Worm (Caenorhabditis elegans) whole organism, late embryonic: ENCODE measurements around the gene F41E6.17.

Experiments
- C38D4.7 ChIP-seq: fragments of 200-800 bp; sonication (Bioruptor generic); optimal IDR thresholded peaks from 2 replicates; lab custom pipeline; 2018; ENCODE audit warnings: mild to moderate bottlenecking, missing genetic modification characterization, moderate library complexity, missing compliant biosample characterization
- F13H6.1 ChIP-seq: sonication (generic microtip); optimal IDR thresholded peaks from 2 replicates; lab custom pipeline; 2016; ENCODE audit warnings: missing genetic modification characterization, missing compliant biosample characterization
- K09A11.1 ChIP-seq: sonication (generic microtip); optimal IDR thresholded peaks from 2 replicates; lab custom pipeline; 2017; ENCODE audit warnings: antibody characterized with exemption, mild to moderate bottlenecking, missing genetic modification characterization, missing compliant biosample characterization; ENCODE audit not compliant: insufficient read depth
- T23F11.4 ChIP-seq: fragments of 200-800 bp; sonication (Bioruptor generic); optimal IDR thresholded peaks from 2 replicates; lab custom pipeline; 2018; ENCODE audit warnings: mild to moderate bottlenecking, missing genetic modification characterization, missing compliant biosample characterization
- Y22D7AL.16 ChIP-seq: sonication (generic microtip); optimal IDR thresholded peaks from 2 replicates; lab custom pipeline; 2016; ENCODE audit warnings: missing genetic modification characterization, missing compliant biosample characterization
- ahr-1 ChIP-seq: sonication (generic microtip); optimal IDR thresholded peaks from 2 replicates; lab custom pipeline; 2016; ENCODE audit warnings: missing genetic modification characterization, missing compliant biosample characterization
- ceh-18 ChIP-seq: sonication (generic microtip); optimal IDR thresholded peaks from 2 replicates; lab custom pipeline; 2016; ENCODE audit warnings: missing genetic modification characterization, missing compliant biosample characterization
- ceh-19 ChIP-seq: fragments of 200-800 bp; sonication (Bioruptor generic); optimal IDR thresholded peaks from 2 replicates; lab custom pipeline; 2018; ENCODE audit warnings: mild to moderate bottlenecking, missing genetic modification characterization, missing compliant biosample characterization
- ceh-2 ChIP-seq: sonication (generic microtip); optimal IDR thresholded peaks from 2 replicates; lab custom pipeline; 2016; ENCODE audit warnings: missing genotype, missing genetic modification characterization, missing compliant biosample characterization
- ceh-24 ChIP-seq: sonication (generic microtip); optimal IDR thresholded peaks from 2 replicates; lab custom pipeline; 2016; ENCODE audit warnings: mild to moderate bottlenecking, missing genetic modification characterization, missing compliant biosample characterization
- ceh-30 ChIP-seq: fragments of 150-350 bp; optimal IDR thresholded peaks from 2 replicates; lab custom pipeline; 2014; ENCODE audit warnings: missing biosample characterization, missing genetic modification characterization
- ceh-31 ChIP-seq: sonication (generic microtip); optimal IDR thresholded peaks from 2 replicates; lab custom pipeline; 2016; ENCODE audit warnings: missing genetic modification characterization, missing compliant biosample characterization
- ceh-34 ChIP-seq: sonication (generic microtip); optimal IDR thresholded peaks from 2 replicates; lab custom pipeline; 2016; ENCODE audit warnings: mild to moderate bottlenecking, missing genetic modification characterization, missing compliant biosample characterization
- ceh-6 ChIP-seq: fragments of 200-800 bp; sonication (Bioruptor generic); optimal IDR thresholded peaks from 2 replicates; lab custom pipeline; 2018; ENCODE audit warnings: mild to moderate bottlenecking, missing genetic modification characterization, missing compliant biosample characterization
- ceh-9 ChIP-seq: sonication (generic microtip); optimal IDR thresholded peaks from 2 replicates; lab custom pipeline; 2016; ENCODE audit warnings: mild to moderate bottlenecking, missing genetic modification characterization, inconsistent platforms, missing compliant biosample characterization
- che-1 ChIP-seq: sonication (generic microtip); optimal IDR thresholded peaks from 2 replicates; lab custom pipeline; 2016; ENCODE audit warnings: mild to moderate bottlenecking, missing genetic modification characterization, missing compliant biosample characterization
- dmd-4 ChIP-seq: sonication (generic microtip); optimal IDR thresholded peaks from 2 replicates; lab custom pipeline; 2016; ENCODE audit warnings: borderline replicate concordance, missing genetic modification characterization, missing compliant biosample characterization
- dve-1 ChIP-seq: sonication (generic microtip); optimal IDR thresholded peaks from 2 replicates; lab custom pipeline; 2017; ENCODE audit warnings: antibody characterized with exemption, mild to moderate bottlenecking, missing genetic modification characterization, missing compliant biosample characterization
- elt-2 ChIP-seq: sonication (generic microtip); optimal IDR thresholded peaks from 2 replicates; lab custom pipeline; 2016; ENCODE audit warnings: missing genetic modification reagents, missing genetic modification characterization, missing compliant biosample characterization
- elt-4 ChIP-seq: sonication (generic microtip); optimal IDR thresholded peaks from 2 replicates; lab custom pipeline; 2016; ENCODE audit warnings: missing genetic modification characterization, missing compliant biosample characterization
- fax-1 ChIP-seq: sonication (generic microtip); optimal IDR thresholded peaks from 2 replicates; lab custom pipeline; 2016; ENCODE audit warnings: missing genotype, missing genetic modification characterization, missing compliant biosample characterization
- fkh-10 ChIP-seq: fragments of 150-350 bp; optimal IDR thresholded peaks from 2 replicates; lab custom pipeline; 2014; ENCODE audit warnings: missing biosample characterization, missing genetic modification reagents, missing genetic modification characterization
- fkh-6 ChIP-seq: sonication (generic microtip); optimal IDR thresholded peaks from 2 replicates; lab custom pipeline; 2016; ENCODE audit warnings: missing genetic modification characterization, missing compliant biosample characterization
- gmeb-2 ChIP-seq: sonication (generic microtip); optimal IDR thresholded peaks from 2 replicates; lab custom pipeline; 2016; ENCODE audit warnings: missing genetic modification characterization, inconsistent platforms, missing compliant biosample characterization
- hlh-15 ChIP-seq: sonication (generic microtip); optimal IDR thresholded peaks from 2 replicates; lab custom pipeline; 2016; ENCODE audit warnings: missing genetic modification characterization, missing compliant biosample characterization
- hlh-30 ChIP-seq: sonication (generic microtip); optimal IDR thresholded peaks from 2 replicates; lab custom pipeline; 2017; ENCODE audit warnings: antibody characterized with exemption, missing genetic modification characterization, missing compliant biosample characterization; ENCODE audit not compliant: insufficient read depth
- hlh-6 ChIP-seq: sonication (generic microtip); optimal IDR thresholded peaks from 2 replicates; lab custom pipeline; 2016; ENCODE audit warnings: missing genotype, missing genetic modification characterization, missing compliant biosample characterization
- lim-6 ChIP-seq: sonication (generic microtip); optimal IDR thresholded peaks from 2 replicates; lab custom pipeline; 2016; ENCODE audit warnings: missing genetic modification characterization, missing compliant biosample characterization
- lin-11 ChIP-seq: fragments of 200-800 bp; sonication (Bioruptor generic); optimal IDR thresholded peaks from 2 replicates; lab custom pipeline; 2018; ENCODE audit warnings: mild to moderate bottlenecking, missing genetic modification characterization, missing compliant biosample characterization
- madf-2 ChIP-seq: sonication (generic microtip); optimal IDR thresholded peaks from 2 replicates; lab custom pipeline; 2017; ENCODE audit warnings: missing genetic modification characterization, missing compliant biosample characterization
- mec-3 ChIP-seq: sonication (generic microtip); optimal IDR thresholded peaks from 2 replicates; lab custom pipeline; 2016; ENCODE audit warnings: borderline replicate concordance, missing genetic modification characterization, missing compliant biosample characterization
- nfya-1 ChIP-seq: sonication (generic microtip); optimal IDR thresholded peaks from 2 replicates; lab custom pipeline; 2017; ENCODE audit warnings: missing genetic modification characterization, mild to moderate bottlenecking, missing compliant biosample characterization, antibody characterized with exemption, moderate library complexity
- nhr-11 ChIP-seq: fragments of 150-350 bp; optimal IDR thresholded peaks from 2 replicates; lab custom pipeline; 2014; ENCODE audit warnings: missing biosample characterization, missing genetic modification characterization
- nhr-232 ChIP-seq: sonication (generic microtip); optimal IDR thresholded peaks from 2 replicates; lab custom pipeline; 2016; ENCODE audit warnings: missing genetic modification characterization, missing compliant biosample characterization
- npax-4 ChIP-seq: sonication (generic microtip); optimal IDR thresholded peaks from 2 replicates; lab custom pipeline; 2016; ENCODE audit warnings: missing genetic modification characterization, missing compliant biosample characterization
- pag-3 ChIP-seq: sonication (generic microtip); optimal IDR thresholded peaks from 2 replicates; lab custom pipeline; 2016; ENCODE audit warnings: missing compliant biosample characterization, missing genetic modification characterization, borderline replicate concordance
- pat-9 ChIP-seq: fragments of 200-800 bp; sonication (Bioruptor generic); optimal IDR thresholded peaks from 2 replicates; lab custom pipeline; 2018; ENCODE audit warnings: mild to moderate bottlenecking, missing genetic modification characterization, moderate library complexity, missing compliant biosample characterization
- pha-2 ChIP-seq: sonication (generic microtip); optimal IDR thresholded peaks from 2 replicates; lab custom pipeline; 2017; ENCODE audit warnings: mild to moderate bottlenecking, missing genetic modification characterization, missing compliant biosample characterization
- pqm-1 ChIP-seq: sonication (generic microtip); optimal IDR thresholded peaks from 2 replicates; lab custom pipeline; 2016; ENCODE audit warnings: missing genetic modification characterization, missing compliant biosample characterization
- pros-1 ChIP-seq: fragments of 150-350 bp; optimal IDR thresholded peaks from 2 replicates; lab custom pipeline; 2014; ENCODE audit warnings: missing biosample characterization, missing genetic modification reagents, missing genetic modification characterization
- ref-2 ChIP-seq: sonication (generic microtip); optimal IDR thresholded peaks from 2 replicates; lab custom pipeline; 2016; ENCODE audit warnings: missing genetic modification characterization, missing compliant biosample characterization
- rnt-1 ChIP-seq: sonication (generic microtip); optimal IDR thresholded peaks from 2 replicates; lab custom pipeline; 2016; ENCODE audit warnings: missing genetic modification characterization, missing compliant biosample characterization
- sdc-2 ChIP-seq: sonication (generic microtip); optimal IDR thresholded peaks from 2 replicates; lab custom pipeline; 2016; ENCODE audit warnings: missing genotype, missing genetic modification characterization, missing compliant biosample characterization
- sox-2 ChIP-seq: fragments of 200-800 bp; sonication (Bioruptor generic); IDR thresholded peaks from 2 replicates; pipeline ENCODE4 v1.3.6; 2022; ENCODE audit warnings: missing genetic modification reagents, missing genetic modification characterization, missing compliant biosample characterization
- sox-4 ChIP-seq: sonication (generic microtip); optimal IDR thresholded peaks from 2 replicates; lab custom pipeline; 2017; ENCODE audit warnings: mild to moderate bottlenecking, missing genetic modification characterization, inconsistent platforms, missing compliant biosample characterization
- tbx-2 ChIP-seq: sonication (generic microtip); optimal IDR thresholded peaks from 2 replicates; lab custom pipeline; 2016; ENCODE audit warnings: missing genetic modification characterization, missing compliant biosample characterization
- tbx-7 ChIP-seq: sonication (generic microtip); optimal IDR thresholded peaks from 2 replicates; lab custom pipeline; 2016; ENCODE audit warnings: missing genotype, missing genetic modification characterization, missing compliant biosample characterization
- ttx-3 ChIP-seq: sonication (generic microtip); optimal IDR thresholded peaks from 2 replicates; lab custom pipeline; 2016; ENCODE audit warnings: missing genetic modification reagents, missing genetic modification characterization, missing compliant biosample characterization
- unc-3 ChIP-seq, 2 experiments: fragments of 200-800 bp in 1 of 2; sonication (Bioruptor generic) in 1 of 2; sonication (generic microtip) in 1 of 2; conservative IDR thresholded peaks in 1 of 2; optimal IDR thresholded peaks in 1 of 2; 2 replicates each; pipeline versions ENCODE4 v1.3.6 to Lab custom; 2016 to 2022; ENCODE audit warnings: missing compliant biosample characterization in 2 of 2, missing genetic modification characterization in 2 of 2, missing genetic modification reagents in 1 of 2
- unc-55 ChIP-seq: sonication (generic microtip); optimal IDR thresholded peaks from 2 replicates; lab custom pipeline; 2017; ENCODE audit warnings: missing biosample characterization, missing genetic modification reagents, missing genetic modification characterization
- zip-5 ChIP-seq: sonication (generic microtip); optimal IDR thresholded peaks from 2 replicates; lab custom pipeline; 2016; ENCODE audit warnings: missing genetic modification characterization, missing compliant biosample characterization
- ztf-16 ChIP-seq: sonication (generic microtip); optimal IDR thresholded peaks from 2 replicates; lab custom pipeline; 2017; ENCODE audit warnings: missing genetic modification characterization, missing compliant biosample characterization

The F41E6.17 gene

DNA sequence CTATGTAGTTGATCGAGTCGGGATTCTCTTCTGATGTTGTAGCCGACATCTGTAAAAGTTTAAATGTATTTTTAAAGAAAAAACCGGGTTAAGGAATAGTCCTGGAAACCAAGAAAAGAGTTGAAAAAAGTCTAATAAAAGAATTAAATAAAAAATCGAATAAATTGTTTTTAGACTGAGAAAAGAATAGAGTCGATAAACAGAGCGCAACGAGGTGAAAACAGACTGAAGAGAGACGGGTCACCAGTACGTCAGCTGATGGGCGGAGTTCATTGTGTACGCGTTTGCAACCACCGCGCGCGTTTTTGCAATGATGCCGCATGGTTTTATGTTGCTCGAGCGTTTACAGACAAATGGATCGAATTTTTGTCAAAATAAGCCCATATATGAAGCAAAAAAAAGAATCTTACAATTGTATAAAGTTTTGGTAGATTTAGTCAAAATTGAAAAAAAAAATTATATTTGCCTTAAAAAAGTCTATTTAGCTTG, 7.4 kb downstream of the F41E6.17 start, which contains the start of gene atg-18:
Gene atg-18 (minus strand): TSS at position 51 of the 489 bp plus-strand sequence.
- TF ChIP-seq zip-5 (no peak), mec-3 (no peak), unc-55 (GFP tag; lab: Kevin White, UChicago) (no peak), ztf-16 (tag; lab: Kevin White, UChicago) (peak; percentile 43), K09A11.1 (tag; lab: Kevin White, UChicago) (peak; percentile 80), npax-4 (tag; lab: Kevin White, UChicago) (no peak), unc-3 (GFP tag; conservative IDR thresholded peaks at IDR 0.05; lab: Robert Waterston, UW) (no peak), unc-3 (tag; optimal IDR thresholded peaks at IDR 0.05; lab: Kevin White, UChicago) (peak; percentile 63), C38D4.7 (peak; percentile 39), F13H6.1 (peak; percentile 55), ttx-3 (tag; lab: Kevin White, UChicago) (peak; percentile 65), rnt-1 (tag; lab: Kevin White, UChicago) (peak; percentile 41), ceh-9 (tag; lab: Kevin White, UChicago) (no peak), sox-4 (tag; lab: Kevin White, UChicago) (peak; percentile 70), sdc-2 (tag; lab: Kevin White, UChicago) (peak; percentile 21), tbx-7 (tag; lab: Kevin White, UChicago) (peak; percentile 2), ceh-19 (GFP tag; lab: Kevin White, UChicago) (peak; percentile 62), ceh-6 (GFP tag; lab: Kevin White, UChicago) (no peak), ahr-1 (no peak), Y22D7AL.16 (no peak), ceh-34 (peak; percentile 86), pha-2 (tag; lab: Kevin White, UChicago) (peak; percentile 14), fkh-6 (peak; percentile 17), pqm-1 (peak; percentile 36), dve-1 (tag; lab: Kevin White, UChicago) (no peak), ceh-24 (tag; lab: Kevin White, UChicago) (no peak), hlh-15 (tag; lab: Kevin White, UChicago) (peak; percentile 32), lin-11 (tag; lab: Kevin White, UChicago) (peak; percentile 26), pros-1 (tag; lab: Kevin White, UChicago) (no peak), ceh-18 (tag; lab: Kevin White, UChicago) (peak; percentile 38), madf-2 (peak; percentile 23), tbx-2 (peak; percentile 82), che-1 (peak; percentile 52), elt-4 (tag; lab: Kevin White, UChicago) (no peak), nfya-1 (tag; lab: Kevin White, UChicago) (peak; percentile 68), ref-2 (tag; lab: Kevin White, UChicago) (no peak), ceh-30 (tag; lab: Kevin White, UChicago) (no peak), gmeb-2 (tag; lab: Kevin White, UChicago) (peak; percentile 43), fkh-10 (GFP tag; lab: Kevin White, UChicago) (peak; percentile 19), nhr-11 (tag; lab: Kevin White, UChicago) (no peak), lim-6 (tag; lab: Kevin White, UChicago) (no peak), ceh-2 (tag; lab: Kevin White, UChicago) (peak; percentile 68), dmd-4 (tag; lab: Kevin White, UChicago) (no peak), pag-3 (tag; lab: Kevin White, UChicago) (no peak), elt-2 (peak; percentile 81), sox-2 (no peak), nhr-232 (peak; percentile 35), hlh-6 (tag; lab: Kevin White, UChicago) (peak; percentile 37), pat-9 (tag; lab: Kevin White, UChicago) (peak; percentile 21), T23F11.4 (GFP tag; lab: Kevin White, UChicago) (no peak), hlh-30 (tag; lab: Kevin White, UChicago) (peak; percentile 95), fax-1 (tag; lab: Kevin White, UChicago) (peak; percentile 50), ceh-31 (peak; percentile 81)
